Worm (Caenorhabditis elegans): ENCODE results near the gene Y70C5A.3.

Y70C5A.3 gene

DNA sequence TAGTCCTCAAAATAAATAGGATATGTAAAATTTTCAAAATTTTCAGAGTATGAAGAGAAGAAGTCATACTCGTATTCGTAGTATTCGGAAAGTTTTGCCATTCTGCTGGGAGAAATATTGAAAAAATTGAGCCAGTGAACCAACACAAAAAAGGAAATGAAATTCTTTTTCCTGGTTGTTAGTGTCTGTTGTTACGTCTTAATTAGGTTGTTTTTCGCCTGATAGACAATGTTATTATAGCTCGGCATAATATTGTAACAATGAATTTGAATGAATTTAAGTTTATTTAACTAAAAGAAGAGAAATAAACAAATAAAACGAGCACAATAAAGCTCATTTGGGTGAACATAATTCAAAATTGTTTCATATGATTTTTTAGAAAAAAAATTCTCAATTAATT lies 32.3 kb downstream of the Y70C5A.3 start, which contains the start of gene srw-73:
Gene srw-73 (minus strand): TSS at position 101 of the 400 bp plus-strand sequence.
- TF ChIP-seq flt-1 (GFP tag; IDR thresholded peaks at IDR 0.05) = no peak
- TF ChIP-seq ama-1 (optimal IDR thresholded peaks at IDR 0.05) = no peak
- TF ChIP-seq ceh-36 (tag; optimal IDR thresholded peaks at IDR 0.05) = no peak
- TF ChIP-seq scrt-1 (GFP tag; IDR thresholded peaks at IDR 0.05) = no peak
- no peak for TF ChIP-seq pes-1 (GFP tag; IDR thresholded peaks at IDR 0.05)
- TF ChIP-seq tra-4 (tag; optimal IDR thresholded peaks at IDR 0.05) = no peak
- no peak for TF ChIP-seq aly-1 (tag; optimal IDR thresholded peaks at IDR 0.05)
- no peak for TF ChIP-seq ceh-13 (GFP tag; optimal IDR thresholded peaks at IDR 0.05)
- TF ChIP-seq ets-7 (tag; optimal IDR thresholded peaks at IDR 0.05) = no peak
- TF ChIP-seq B0310.2 (tag; optimal IDR thresholded peaks at IDR 0.05) = no peak
- TF ChIP-seq hnd-1 (tag; optimal IDR thresholded peaks at IDR 0.05) = no peak

DNA sequence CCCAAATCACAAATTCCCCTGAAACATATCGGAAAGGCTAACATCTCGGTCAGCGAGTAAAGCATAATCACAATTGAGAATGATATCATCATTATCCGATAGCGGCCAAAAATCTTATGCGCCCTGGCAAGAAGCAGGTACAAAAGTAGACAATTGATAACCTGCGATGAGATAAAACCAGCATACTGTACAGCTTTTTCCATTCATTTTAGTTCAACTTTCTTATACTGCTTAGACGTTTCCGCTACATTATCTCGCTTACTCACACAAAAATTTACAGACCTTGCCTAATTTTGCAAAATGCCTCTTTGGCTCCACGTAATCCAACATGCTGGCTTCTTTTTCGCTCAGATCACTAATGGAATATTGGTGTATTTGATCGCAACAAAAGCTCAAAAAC lies 37.8 kb downstream of the Y70C5A.3 start, which contains the start of gene str-150:
Gene str-150 (plus strand): TSS at position 301 of the 400 bp plus-strand sequence.
- TF ChIP-seq hnd-1 (tag; optimal IDR thresholded peaks at IDR 0.05) (no peak), pes-1 (GFP tag; IDR thresholded peaks at IDR 0.05) (no peak), scrt-1 (GFP tag; IDR thresholded peaks at IDR 0.05) (no peak), aly-1 (tag; optimal IDR thresholded peaks at IDR 0.05) (no peak), tra-4 (tag; optimal IDR thresholded peaks at IDR 0.05) (no peak), B0310.2 (tag; optimal IDR thresholded peaks at IDR 0.05) (no peak), tbx-37 (GFP tag; conservative IDR thresholded peaks at IDR 0.05) (no peak), ets-7 (tag; optimal IDR thresholded peaks at IDR 0.05) (no peak), hmbx-1 (tag; optimal IDR thresholded peaks at IDR 0.05) (no peak)

- TF ChIP-seq hmg-4 (GFP tag; optimal IDR thresholded peaks at IDR 0.05) = no peak
- TF ChIP-seq sea-1 (GFP tag; conservative IDR thresholded peaks at IDR 0.05) = no peak
- no peak for TF ChIP-seq flt-1 (GFP tag; IDR thresholded peaks at IDR 0.05)
- TF ChIP-seq tbx-37 (GFP tag; conservative IDR thresholded peaks at IDR 0.05) = no peak
- TF ChIP-seq aly-1 (tag; optimal IDR thresholded peaks at IDR 0.05) = no peak
- TF ChIP-seq ceh-13 (GFP tag; optimal IDR thresholded peaks at IDR 0.05) = no peak
Observed at ce11 chrV:16581061-16581460, 39.7 kb downstream of the Y70C5A.3 start.

DNA sequence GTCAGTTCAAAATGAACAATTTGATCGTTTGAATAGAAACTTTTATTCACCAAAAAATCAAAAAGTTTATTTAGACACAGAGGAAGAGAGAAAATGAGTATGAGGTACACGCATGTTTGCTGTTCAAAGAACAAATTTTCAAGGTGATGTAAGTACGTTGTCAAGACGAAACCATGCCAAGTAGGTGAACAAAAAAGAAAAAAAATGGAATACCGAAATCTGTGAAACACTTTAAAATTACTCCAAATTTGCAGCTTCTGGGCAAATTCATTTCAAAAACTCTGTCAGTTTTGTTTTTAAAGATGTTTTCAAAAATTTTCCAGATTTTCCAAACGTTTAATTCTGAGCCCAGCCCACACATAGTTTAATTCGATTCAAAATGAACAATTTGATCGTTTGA lies 40.3 kb downstream of the Y70C5A.3 start, which contains the start of gene nhr-271:
Gene nhr-271 (minus strand): TSS at position 101 of the 400 bp plus-strand sequence.
- TF ChIP-seq hmg-4 (GFP tag; optimal IDR thresholded peaks at IDR 0.05) = no peak
- TF ChIP-seq ama-1 (optimal IDR thresholded peaks at IDR 0.05) = no peak
- no peak for TF ChIP-seq scrt-1 (GFP tag; IDR thresholded peaks at IDR 0.05)
- TF ChIP-seq tbx-11 (GFP tag; IDR thresholded peaks at IDR 0.05) = no peak

DNA sequence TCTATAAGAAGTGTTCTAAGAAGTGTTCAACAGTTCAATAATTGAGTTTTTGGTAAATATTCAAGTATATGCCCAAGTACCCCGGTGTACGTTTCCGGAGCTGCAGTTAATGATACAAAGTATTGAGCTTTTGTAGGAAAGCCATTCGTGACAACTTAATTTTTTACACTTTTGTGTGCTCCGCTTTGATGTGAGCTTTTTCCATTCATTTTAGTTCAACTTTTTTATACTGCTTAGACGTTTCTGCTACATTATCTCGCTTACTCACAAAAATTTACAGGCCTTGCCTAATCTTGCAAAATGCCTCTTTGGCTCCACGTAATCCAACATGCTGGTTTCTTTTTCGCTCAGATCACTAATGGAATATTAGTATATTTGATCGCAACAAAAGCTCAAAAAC lies 44.8 kb downstream of the Y70C5A.3 start, which contains the start of gene str-151:
Gene str-151 (plus strand): TSS at position 301 of the 400 bp plus-strand sequence.
- TF ChIP-seq ets-7 (tag; optimal IDR thresholded peaks at IDR 0.05) (no peak), flt-1 (GFP tag; IDR thresholded peaks at IDR 0.05) (no peak), hnd-1 (tag; optimal IDR thresholded peaks at IDR 0.05) (no peak), B0310.2 (tag; optimal IDR thresholded peaks at IDR 0.05) (no peak), tbx-11 (GFP tag; IDR thresholded peaks at IDR 0.05) (no peak), tbx-37 (GFP tag; conservative IDR thresholded peaks at IDR 0.05) (no peak), ceh-13 (GFP tag; optimal IDR thresholded peaks at IDR 0.05) (no peak), ama-1 (optimal IDR thresholded peaks at IDR 0.05) (no peak)

ce11 chrV:16573168-16573567 lies 47.6 kb downstream of the Y70C5A.3 start, which contains the start of gene str-149:
TSS of gene str-149 (plus strand) at chrV:16573468.
- TF ChIP-seq pes-1 (GFP tag; IDR thresholded peaks at IDR 0.05) (no peak), B0310.2 (tag; optimal IDR thresholded peaks at IDR 0.05) (no peak), ets-7 (tag; optimal IDR thresholded peaks at IDR 0.05) (no peak), sea-1 (GFP tag; conservative IDR thresholded peaks at IDR 0.05) (no peak), tbx-37 (GFP tag; conservative IDR thresholded peaks at IDR 0.05) (no peak), F13C5.2 (tag; optimal IDR thresholded peaks at IDR 0.05) (no peak), tra-4 (tag; optimal IDR thresholded peaks at IDR 0.05) (no peak), hnd-1 (tag; optimal IDR thresholded peaks at IDR 0.05) (no peak), tbx-11 (GFP tag; IDR thresholded peaks at IDR 0.05) (no peak), scrt-1 (GFP tag; IDR thresholded peaks at IDR 0.05) (no peak), ceh-13 (GFP tag; optimal IDR thresholded peaks at IDR 0.05) (no peak), aly-1 (tag; optimal IDR thresholded peaks at IDR 0.05) (no peak), ceh-36 (tag; optimal IDR thresholded peaks at IDR 0.05) (no peak)

ce11 chrV:16570697-16571096 lies 50.0 kb downstream of the Y70C5A.3 start, which contains the start of gene nhr-233:
TSS of gene nhr-233 (minus strand) at chrV:16570797.
- TF ChIP-seq ama-1 (optimal IDR thresholded peaks at IDR 0.05) (no peak), ceh-13 (GFP tag; optimal IDR thresholded peaks at IDR 0.05) (no peak)

Measured in whole organism, early embryonic.